Fruit fly (Drosophila melanogaster) whole organism, adult: ENCODE results near the gene CG6051.

Experiments
- CG11617 ChIP-seq: fragments of 200-800 bp; sonication (Bioruptor generic); optimal IDR thresholded peaks from 2 replicates; lab custom pipeline; 2017; ENCODE audit warnings: mild to moderate bottlenecking, missing biosample characterization, missing genetic modification reagents, missing genetic modification characterization
- CG12768 ChIP-seq: fragments of 200-800 bp; sonication (Bioruptor generic); optimal IDR thresholded peaks from 2 replicates; lab custom pipeline; 2017; ENCODE audit warnings: missing biosample characterization, missing genetic modification characterization, mild to moderate bottlenecking, moderate library complexity, missing genetic modification reagents
- CG14711 ChIP-seq: fragments of 200-800 bp; sonication (Bioruptor generic); optimal IDR thresholded peaks from 2 replicates; lab custom pipeline; 2018; ENCODE audit warnings: missing biosample characterization, mild to moderate bottlenecking, missing genetic modification characterization, moderate library complexity
- CG1620 ChIP-seq: fragments of 200-800 bp; sonication (Bioruptor generic); optimal IDR thresholded peaks from 2 replicates; lab custom pipeline; 2016; ENCODE audit warnings: missing biosample characterization, missing genetic modification characterization
- CG33017 ChIP-seq: fragments of 200-800 bp; sonication (Bioruptor generic); optimal IDR thresholded peaks from 2 replicates; lab custom pipeline; 2018; ENCODE audit warnings: missing biosample characterization, mild to moderate bottlenecking, missing genetic modification characterization, moderate library complexity
- CG5204 ChIP-seq: fragments of 200-800 bp; sonication (Bioruptor generic); optimal IDR thresholded peaks from 2 replicates; lab custom pipeline; 2016; ENCODE audit warnings: missing biosample characterization, missing genetic modification characterization
- CG7045 ChIP-seq: fragments of 200-800 bp; sonication (Bioruptor generic); optimal IDR thresholded peaks from 2 replicates; lab custom pipeline; 2017; ENCODE audit warnings: missing biosample characterization, mild to moderate bottlenecking, missing genetic modification characterization
- CG7101 ChIP-seq: fragments of 200-800 bp; sonication (Bioruptor generic); optimal IDR thresholded peaks from 2 replicates; lab custom pipeline; 2018; ENCODE audit warnings: missing biosample characterization, mild to moderate bottlenecking, missing genetic modification characterization, moderate library complexity
- Clk ChIP-seq: fragments of 200-800 bp; sonication (Bioruptor generic); optimal IDR thresholded peaks from 2 replicates; lab custom pipeline; 2017; ENCODE audit warnings: missing biosample characterization, missing genetic modification characterization
- Crg-1 ChIP-seq: fragments of 200-800 bp; sonication (Bioruptor generic); optimal IDR thresholded peaks from 2 replicates; lab custom pipeline; 2016; ENCODE audit warnings: missing biosample characterization, missing genetic modification characterization
- Hr96 ChIP-seq: fragments of 200-800 bp; sonication (Bioruptor generic); optimal IDR thresholded peaks from 2 replicates; lab custom pipeline; 2016; ENCODE audit warnings: missing biosample characterization, missing genetic modification characterization
- Mnt ChIP-seq: fragments of 200-800 bp; sonication (Bioruptor generic); optimal IDR thresholded peaks from 2 replicates; lab custom pipeline; 2016; ENCODE audit warnings: missing biosample characterization, mild to moderate bottlenecking, missing genetic modification characterization
- bab1 ChIP-seq: fragments of 200-800 bp; sonication (Bioruptor generic); optimal IDR thresholded peaks from 3 replicates; lab custom pipeline; 2019; ENCODE audit warnings: missing biosample characterization, mild to moderate bottlenecking, missing genetic modification characterization, moderate library complexity
- cic ChIP-seq: fragments of 200-800 bp; sonication (Bioruptor generic); optimal IDR thresholded peaks from 2 replicates; lab custom pipeline; 2017; ENCODE audit warnings: missing biosample characterization, mild to moderate bottlenecking, missing genetic modification characterization, moderate library complexity
- cnc ChIP-seq, 2 experiments: fragments of >200 bp; optimal IDR thresholded peaks; 2 replicates each; lab custom pipeline; 2017
- kay ChIP-seq: fragments of 200-800 bp; sonication (Bioruptor generic); peaks from one replicate; lab custom pipeline; 2016; ENCODE audit warnings: missing biosample characterization, missing genetic modification characterization, borderline replicate concordance
- ovo ChIP-seq: fragments of 200-800 bp; sonication (Bioruptor generic); optimal IDR thresholded peaks from 2 replicates; lab custom pipeline; 2016; ENCODE audit warnings: missing biosample characterization, missing genetic modification characterization
- pad ChIP-seq: fragments of 200-800 bp; sonication (Bioruptor generic); optimal IDR thresholded peaks from 3 replicates; lab custom pipeline; 2017; ENCODE audit warnings: missing biosample characterization, missing genetic modification characterization, mild to moderate bottlenecking, moderate library complexity, missing genetic modification reagents
- tj ChIP-seq: fragments of 200-800 bp; sonication (Bioruptor generic); optimal IDR thresholded peaks from 3 replicates; lab custom pipeline; 2017; ENCODE audit warnings: missing biosample characterization, mild to moderate bottlenecking, missing genetic modification characterization, moderate library complexity
- toe ChIP-seq: fragments of 200-800 bp; sonication (Bioruptor generic); optimal IDR thresholded peaks from 2 replicates; lab custom pipeline; 2016; ENCODE audit warnings: missing biosample characterization, missing genetic modification characterization

The CG6051 gene

dm6 chr3R:27092843-27093242, 58.0 kb downstream of the CG6051 start, which contains the start of gene CG14258:
CG14258 (plus strand) TSS chr3R:27093143.
- TF ChIP-seq CG7101 (no peak), CG1620 (GFP tag; lab: Kevin White, UChicago) (no peak), Mnt (GFP tag; lab: Kevin White, UChicago) (no peak), kay (GFP tag; lab: Kevin White, UChicago) (no peak), tj (GFP tag; lab: Kevin White, UChicago) (no peak), cnc (optimal IDR thresholded peaks at IDR 0.05; lab: Kevin White, UChicago) (no peak), Hr96 (no peak), CG5204 (no peak), CG7045 (no peak), Clk (GFP tag; lab: Kevin White, UChicago) (no peak), pad (GFP tag; lab: Kevin White, UChicago) (no peak), CG12768 (no peak), bab1 (GFP tag; lab: Kevin White, UChicago) (no peak), ovo (GFP tag; lab: Kevin White, UChicago) (no peak)

- no peak for TF ChIP-seq tj (GFP tag; lab: Kevin White, UChicago)
- no peak for TF ChIP-seq CG33017
- no peak for TF ChIP-seq Crg-1 (GFP tag; lab: Kevin White, UChicago)
- no peak for TF ChIP-seq pad (GFP tag; lab: Kevin White, UChicago)
- no peak for TF ChIP-seq cic (GFP tag; lab: Kevin White, UChicago)
- no peak for TF ChIP-seq CG7045
- no peak for TF ChIP-seq CG14711 (tag; lab: Kevin White, UChicago)
- no peak for TF ChIP-seq Clk (GFP tag; lab: Kevin White, UChicago)
Measured at dm6 chr3R:27092263-27092662, 58.6 kb downstream of the CG6051 start.

dm6 chr3R:27091106-27091505, 59.8 kb downstream of the CG6051 start, which contains the start of gene Cpr97Eb:
Cpr97Eb (minus strand) TSS chr3R:27091130.
- TF ChIP-seq CG14711 (tag; lab: Kevin White, UChicago) (no peak), cic (GFP tag; lab: Kevin White, UChicago) (no peak), Crg-1 (GFP tag; lab: Kevin White, UChicago) (no peak), CG12768 (no peak), bab1 (GFP tag; lab: Kevin White, UChicago) (no peak), Clk (GFP tag; lab: Kevin White, UChicago) (no peak), CG33017 (no peak), CG11617 (GFP tag; lab: Kevin White, UChicago) (no peak), CG1620 (GFP tag; lab: Kevin White, UChicago) (no peak), CG7101 (no peak), toe (GFP tag; lab: Kevin White, UChicago) (no peak), CG7045 (no peak), Hr96 (no peak), pad (GFP tag; lab: Kevin White, UChicago) (no peak), CG5204 (no peak), ovo (GFP tag; lab: Kevin White, UChicago) (no peak), tj (GFP tag; lab: Kevin White, UChicago) (no peak), kay (GFP tag; lab: Kevin White, UChicago) (no peak)

- TF ChIP-seq toe (GFP tag; lab: Kevin White, UChicago): no peak
- TF ChIP-seq Hr96: no peak
- no peak for TF ChIP-seq cic (GFP tag; lab: Kevin White, UChicago)
Measured at dm6 chr3R:27087549-27087948, 63.3 kb downstream of the CG6051 start, which contains the start of gene Cpr97Ea. Cpr97Ea (minus strand) TSS chr3R:27087778.

- TF ChIP-seq cic (GFP tag; lab: Kevin White, UChicago) (no peak), Clk (GFP tag; lab: Kevin White, UChicago) (no peak), CG5204 (no peak), ovo (GFP tag; lab: Kevin White, UChicago) (no peak), pad (GFP tag; lab: Kevin White, UChicago) (no peak), CG33017 (no peak), CG7045 (no peak), toe (GFP tag; lab: Kevin White, UChicago) (no peak), CG12768 (no peak), Mnt (GFP tag; lab: Kevin White, UChicago) (no peak), tj (GFP tag; lab: Kevin White, UChicago) (no peak), Hr96 (no peak), CG11617 (GFP tag; lab: Kevin White, UChicago) (no peak)
Measured at dm6 chr3R:27084528-27085052, 66.3 kb downstream of the CG6051 start.

- TF ChIP-seq cnc (optimal IDR thresholded peaks at IDR 0.05; lab: Kevin White, UChicago) (no peak), ovo (GFP tag; lab: Kevin White, UChicago) (no peak), Crg-1 (GFP tag; lab: Kevin White, UChicago) (no peak), tj (GFP tag; lab: Kevin White, UChicago) (no peak), toe (GFP tag; lab: Kevin White, UChicago) (no peak), CG5204 (no peak), Hr96 (no peak), CG1620 (GFP tag; lab: Kevin White, UChicago) (no peak), CG33017 (no peak), bab1 (GFP tag; lab: Kevin White, UChicago) (no peak), CG7045 (no peak), kay (GFP tag; lab: Kevin White, UChicago) (no peak), cic (GFP tag; lab: Kevin White, UChicago) (no peak), Clk (GFP tag; lab: Kevin White, UChicago) (no peak), CG14711 (tag; lab: Kevin White, UChicago) (no peak), pad (GFP tag; lab: Kevin White, UChicago) (no peak)
Measured at dm6 chr3R:27082752-27083151, 68.1 kb downstream of the CG6051 start.
